Fruit fly (Drosophila melanogaster) whole organism, embryonic: ENCODE results near the gene Vps37B.
A peak's percentile ranks its signal among the peaks of the same experiment; 100 is the strongest.

Experiments used
- Ada2b ChIP-seq: fragments of 200-800 bp; sonication (Bioruptor generic); IDR thresholded peaks from 2 replicates; pipeline ENCODE4 v1.3.6; 2022; ENCODE audit warnings: missing biosample characterization, missing genetic modification characterization
- Blimp-1 ChIP-seq: fragments of 200-800 bp; sonication (Bioruptor generic); optimal IDR thresholded peaks from 3 replicates; lab custom pipeline; 2018; ENCODE audit warnings: missing biosample characterization, missing genetic modification characterization, mild to moderate bottlenecking, moderate library complexity, missing genetic modification reagents
- CG10267 ChIP-seq: fragments of 200-800 bp; sonication (Bioruptor generic); optimal IDR thresholded peaks from 2 replicates; lab custom pipeline; 2018; ENCODE audit warnings: missing biosample characterization, mild to moderate bottlenecking, missing genetic modification characterization, moderate library complexity
- CG11504 ChIP-seq: fragments of 200-800 bp; sonication (Bioruptor generic); optimal IDR thresholded peaks from 3 replicates; lab custom pipeline; 2019; ENCODE audit warnings: missing biosample characterization, mild to moderate bottlenecking, missing genetic modification characterization, moderate library complexity
- CG13123 ChIP-seq: fragments of 200-800 bp; sonication (Bioruptor generic); optimal IDR thresholded peaks from 2 replicates; lab custom pipeline; 2016; ENCODE audit warnings: missing biosample characterization, missing genetic modification characterization
- CG15269 ChIP-seq: fragments of 200-800 bp; sonication (Bioruptor generic); optimal IDR thresholded peaks from 2 replicates; lab custom pipeline; 2018; ENCODE audit warnings: missing biosample characterization, mild to moderate bottlenecking, missing genetic modification characterization, moderate library complexity
- CG1603 ChIP-seq: fragments of 200-800 bp; sonication (Bioruptor generic); optimal IDR thresholded peaks from 2 replicates; lab custom pipeline; 2019; ENCODE audit warnings: missing biosample characterization, mild to moderate bottlenecking, missing genetic modification characterization, moderate library complexity
- CG17361 ChIP-seq: fragments of 200-800 bp; sonication (Bioruptor generic); IDR thresholded peaks from 3 replicates; pipeline ENCODE4 v1.3.6; 2022; ENCODE audit warnings: missing biosample characterization, missing genetic modification characterization
- CG1792 ChIP-seq: fragments of 200-800 bp; sonication (Bioruptor generic); optimal IDR thresholded peaks from 2 replicates; lab custom pipeline; 2016; ENCODE audit warnings: missing biosample characterization, missing genetic modification characterization
- CG2129 ChIP-seq: fragments of 200-800 bp; sonication (Bioruptor generic); IDR thresholded peaks from 2 replicates; pipeline ENCODE4 v1.3.6; 2022; ENCODE audit warnings: missing biosample characterization, missing genetic modification characterization; ENCODE audit not compliant: partially characterized antibody
- CG31224 ChIP-seq: fragments of 200-800 bp; sonication (Bioruptor generic); IDR thresholded peaks from 2 replicates; pipeline ENCODE4 v1.3.6; 2022; ENCODE audit warnings: missing biosample characterization, missing genetic modification characterization
- CG7745 ChIP-seq: fragments of 200-800 bp; sonication (Bioruptor generic); optimal IDR thresholded peaks from 2 replicates; lab custom pipeline; 2018; ENCODE audit warnings: missing biosample characterization, mild to moderate bottlenecking, missing genetic modification characterization, moderate library complexity
- CG8290 ChIP-seq, 3 experiments: fragments of 200-800 bp; sonication (Bioruptor generic); optimal IDR thresholded peaks; 2 replicates each; lab custom pipeline; 2016 to 2019; ENCODE audit warnings: missing biosample characterization in 3 of 3, missing genetic modification characterization in 3 of 3, mild to moderate bottlenecking in 2 of 3, moderate library complexity in 1 of 3
- CG8944 ChIP-seq: fragments of 200-800 bp; sonication (Bioruptor generic); optimal IDR thresholded peaks from 3 replicates; lab custom pipeline; 2016; ENCODE audit warnings: missing biosample characterization, missing genetic modification characterization
- CG9437 ChIP-seq: fragments of 200-800 bp; sonication (Bioruptor generic); optimal IDR thresholded peaks from 2 replicates; lab custom pipeline; 2018; ENCODE audit warnings: missing biosample characterization, mild to moderate bottlenecking, missing genetic modification characterization
- CG9609 ChIP-seq: fragments of 200-800 bp; sonication (Bioruptor generic); optimal IDR thresholded peaks from 3 replicates; lab custom pipeline; 2016; ENCODE audit warnings: missing biosample characterization, missing genetic modification characterization
- CHES-1-like ChIP-seq: fragments of 200-800 bp; sonication (Bioruptor generic); optimal IDR thresholded peaks from 2 replicates; lab custom pipeline; 2016; ENCODE audit warnings: missing biosample characterization, missing genetic modification characterization
- Camta ChIP-seq: fragments of 200-800 bp; sonication (Bioruptor generic); optimal IDR thresholded peaks from 2 replicates; lab custom pipeline; 2016; ENCODE audit warnings: missing biosample characterization, missing genetic modification characterization
- Ets65A ChIP-seq: fragments of 200-800 bp; sonication (Bioruptor generic); peaks from one replicate; lab custom pipeline; 2016; ENCODE audit warnings: missing biosample characterization, missing genetic modification characterization
- Hey ChIP-seq: fragments of 200-800 bp; sonication (Bioruptor generic); optimal IDR thresholded peaks from 3 replicates; lab custom pipeline; 2018; ENCODE audit warnings: missing biosample characterization, mild to moderate bottlenecking, missing genetic modification characterization
- Meics ChIP-seq: fragments of 200-800 bp; sonication (Bioruptor generic); optimal IDR thresholded peaks from 2 replicates; lab custom pipeline; 2017; ENCODE audit warnings: missing biosample characterization, mild to moderate bottlenecking, missing genetic modification characterization
- Nf-YC ChIP-seq: fragments of 200-800 bp; optimal IDR thresholded peaks from 3 replicates; lab custom pipeline; 2019; ENCODE audit warnings: missing biosample characterization, mild to moderate bottlenecking, missing genetic modification characterization, moderate library complexity
- NfI ChIP-seq: fragments of 200-800 bp; sonication (Bioruptor generic); optimal IDR thresholded peaks from 3 replicates; lab custom pipeline; 2018; ENCODE audit warnings: missing biosample characterization, mild to moderate bottlenecking, missing genetic modification characterization, moderate library complexity
- Oaz ChIP-seq: fragments of 200-800 bp; sonication (Bioruptor generic); IDR thresholded peaks from 2 replicates; pipeline ENCODE4 v1.3.6; 2022; ENCODE audit warnings: missing biosample characterization, missing genetic modification characterization
- Sry-δ ChIP-seq: fragments of 200-800 bp; sonication (Bioruptor generic); optimal IDR thresholded peaks from 2 replicates; lab custom pipeline; 2016; ENCODE audit warnings: missing biosample characterization, missing genetic modification characterization
- TFAM ChIP-seq: fragments of 200-800 bp; sonication (Bioruptor generic); optimal IDR thresholded peaks from 2 replicates; lab custom pipeline; 2017; ENCODE audit warnings: missing biosample characterization, missing genetic modification characterization, inconsistent platforms
- Tbp ChIP-seq: fragments of >200 bp; optimal IDR thresholded peaks from 2 replicates; lab custom pipeline; 2018; ENCODE audit warnings: missing biosample characterization, missing genetic modification characterization
- ara ChIP-seq: fragments of 200-800 bp; sonication (Bioruptor generic); IDR thresholded peaks from 2 replicates; pipeline ENCODE4 v1.3.6; 2022; ENCODE audit warnings: missing biosample characterization, missing genetic modification characterization
- az2 ChIP-seq: fragments of 200-800 bp; sonication (Bioruptor generic); optimal IDR thresholded peaks from 3 replicates; lab custom pipeline; 2016; ENCODE audit warnings: missing biosample characterization, missing genetic modification characterization
- chif ChIP-seq, 2 experiments: fragments of 200-800 bp; sonication (Bioruptor generic); optimal IDR thresholded peaks; 3 replicates each; lab custom pipeline; 2016; ENCODE audit warnings: missing biosample characterization in 2 of 2, missing genetic modification characterization in 2 of 2
- esg ChIP-seq: fragments of 200-800 bp; sonication (Bioruptor generic); conservative IDR thresholded peaks from 2 replicates; pipeline ENCODE4 v1.3.6; 2022; ENCODE audit warnings: missing biosample characterization, missing genetic modification characterization
- fd64A ChIP-seq: fragments of 200-800 bp; sonication (Bioruptor generic); optimal IDR thresholded peaks from 3 replicates; lab custom pipeline; 2018; ENCODE audit warnings: missing biosample characterization, mild to moderate bottlenecking, missing genetic modification characterization
- gsb-n ChIP-seq: fragments of 200-800 bp; sonication (Bioruptor generic); optimal IDR thresholded peaks from 3 replicates; lab custom pipeline; 2018; ENCODE audit warnings: missing biosample characterization, mild to moderate bottlenecking, missing genetic modification characterization
- hkb ChIP-seq, 2 experiments: fragments of 200-800 bp in 1 of 2; fragments of >200 bp in 1 of 2; sonication (Bioruptor generic) in 1 of 2; IDR thresholded peaks in 1 of 2; optimal IDR thresholded peaks in 1 of 2; 2 replicates each; pipeline versions ENCODE4 v1.3.6 to Lab custom; 2017 to 2022; ENCODE audit warnings: missing biosample characterization in 1 of 2, missing genetic modification characterization in 1 of 2
- ind ChIP-seq: fragments of 200-800 bp; sonication (Bioruptor generic); optimal IDR thresholded peaks from 3 replicates; lab custom pipeline; 2016; ENCODE audit warnings: missing biosample characterization, missing genetic modification characterization
- nmo ChIP-seq: fragments of 200-800 bp; sonication (Bioruptor generic); optimal IDR thresholded peaks from 2 replicates; lab custom pipeline; 2018; ENCODE audit warnings: missing biosample characterization, mild to moderate bottlenecking, missing genetic modification characterization, moderate library complexity
- oc ChIP-seq: fragments of 200-800 bp; sonication (Bioruptor generic); optimal IDR thresholded peaks from 2 replicates; lab custom pipeline; 2018; ENCODE audit warnings: missing biosample characterization, mild to moderate bottlenecking, missing genetic modification characterization, moderate library complexity
- onecut ChIP-seq: fragments of 200-800 bp; sonication (Bioruptor generic); IDR thresholded peaks from 2 replicates; pipeline ENCODE4 v1.3.6; 2022; ENCODE audit warnings: missing biosample characterization, missing genetic modification characterization
- pan ChIP-seq, 4 experiments: fragments of >200 bp in 3 of 4; fragments of 200-800 bp in 1 of 4; sonication (Bioruptor generic) in 1 of 4; optimal IDR thresholded peaks in 3 of 4; IDR thresholded peaks in 1 of 4; 2 replicates each; pipeline versions ENCODE4 v1.3.6 to Lab custom; 2017 to 2022; ENCODE audit warnings: missing biosample characterization in 2 of 4, missing genetic modification characterization in 2 of 4, mixed read lengths in 1 of 4
- prd ChIP-seq, 3 experiments: fragments of >200 bp in 2 of 3; fragments of 200-800 bp in 1 of 3; sonication (Bioruptor generic) in 1 of 3; optimal IDR thresholded peaks in 2 of 3; IDR thresholded peaks in 1 of 3; 2 replicates in 2 of 3; 3 replicates in 1 of 3; pipeline versions ENCODE4 v1.3.6 to Lab custom; 2017 to 2022; ENCODE audit warnings: missing biosample characterization in 1 of 3, missing genetic modification characterization in 1 of 3
- sisA ChIP-seq: fragments of 200-800 bp; sonication (Bioruptor generic); IDR thresholded peaks from 2 replicates; pipeline ENCODE4 v1.3.6; 2022; ENCODE audit warnings: missing biosample characterization, missing genetic modification characterization
- ssp ChIP-seq: fragments of 200-800 bp; sonication (Bioruptor generic); IDR thresholded peaks from 2 replicates; pipeline ENCODE4 v1.3.6; 2022; ENCODE audit warnings: missing biosample characterization, missing genetic modification characterization
- unpg ChIP-seq: fragments of 200-800 bp; sonication (Bioruptor generic); optimal IDR thresholded peaks from 3 replicates; lab custom pipeline; 2018; ENCODE audit warnings: missing biosample characterization, mild to moderate bottlenecking, missing genetic modification characterization, moderate library complexity

Vps37B gene

dm6 chr3R:5209481-5209880, 16.5 kb upstream of the Vps37B start (continued):
- TF ChIP-seq CG8290 (GFP tag; optimal IDR thresholded peaks at IDR 0.05; lab: Kevin White, UChicago) (no peak), CG8290 (tag; optimal IDR thresholded peaks at IDR 0.05; lab: Kevin White, UChicago) (peak in 1 of 2 experiments; percentile 22), ara (GFP tag; lab: Robert Waterston, UW) (peak; percentile 45; the same call in 1 of the 2 replicates), Meics (no peak), Blimp-1 (GFP tag; lab: Kevin White, UChicago) (peak; percentile 61), CG10267 (tag; lab: Kevin White, UChicago) (peak; percentile 19), CG17361 (GFP tag; lab: Robert Waterston, UW) (peak; percentile 43; the same call in 1 of the 3 replicates), CHES-1-like (GFP tag; lab: Kevin White, UChicago) (no peak), prd (optimal IDR thresholded peaks at IDR 0.05; lab: Kevin White, UChicago) (no peak), prd (GFP tag; IDR thresholded peaks at IDR 0.05; lab: Robert Waterston, UW) (peak; percentile 68; the same call in 1 of the 3 replicates), Ets65A (GFP tag; lab: Kevin White, UChicago) (peak; percentile 91), CG1603 (tag; lab: Kevin White, UChicago) (peak; percentile 70), pan (optimal IDR thresholded peaks at IDR 0.05; lab: Kevin White, UChicago) (no peak), pan (GFP tag; optimal IDR thresholded peaks at IDR 0.05 in 1 of 2, IDR thresholded peaks at IDR 0.05 in 1 of 2) (peak in 1 of 2 experiments; percentile 39), CG1792 (GFP tag; lab: Kevin White, UChicago) (no peak), sisA (GFP tag; lab: Robert Waterston, UW) (peak; percentile 65), gsb-n (tag; lab: Kevin White, UChicago) (peak; percentile 44), Tbp (no peak), oc (tag; lab: Kevin White, UChicago) (peak; percentile 26), esg (peak; percentile 37; the same call in 1 of the 2 replicates), CG11504 (tag; lab: Kevin White, UChicago) (peak; percentile 65), CG2129 (GFP tag; lab: Robert Waterston, UW) (no peak), TFAM (GFP tag; lab: Kevin White, UChicago) (no peak), CG9437 (GFP tag; lab: Kevin White, UChicago) (peak; percentile 13), ssp (GFP tag; lab: Robert Waterston, UW) (no peak), hkb (optimal IDR thresholded peaks at IDR 0.05; lab: Kevin White, UChicago) (no peak), hkb (GFP tag; IDR thresholded peaks at IDR 0.05; lab: Robert Waterston, UW) (peak; percentile 55), Oaz (GFP tag; lab: Robert Waterston, UW) (0 out of 2 replicates have a peak, but pooled peaks have one; percentile 17), NfI (GFP tag; lab: Kevin White, UChicago) (peak; percentile 29), Camta (peak; percentile 6), CG31224 (GFP tag; lab: Robert Waterston, UW) (no peak), onecut (GFP tag; lab: Robert Waterston, UW) (peak; percentile 30; the same call in 1 of the 2 replicates), fd64A (GFP tag; lab: Kevin White, UChicago) (peak; percentile 28), Sry-δ (peak; percentile 1), Hey (tag; lab: Kevin White, UChicago) (no peak), nmo (GFP tag; lab: Kevin White, UChicago) (peak; percentile 40), unpg (GFP tag; lab: Kevin White, UChicago) (peak; percentile 54), az2 (GFP tag; lab: Kevin White, UChicago) (peak; percentile 35), CG15269 (peak; percentile 35), Ada2b (GFP tag; lab: Robert Waterston, UW) (peak; percentile 46; the same call in 1 of the 2 replicates), ind (peak; percentile 21), Nf-YC (no peak), CG8944 (no peak), chif (GFP tag; optimal IDR thresholded peaks at IDR 0.05; lab: Kevin White, UChicago) (peak in 1 of 2 experiments; percentile 55), CG7745 (tag; lab: Kevin White, UChicago) (no peak), CG9609 (peak; percentile 21), CG13123 (no peak)
